Worm (Caenorhabditis elegans) whole organism, L1 larva: Measurements from ENCODE around the gene ptd-2.

Experiments
- lin-13 ChIP-seq: fragments of 150-350 bp; optimal IDR thresholded peaks from 2 replicates; lab custom pipeline; 2014; ENCODE audit warnings: missing biosample characterization, missing genetic modification reagents, missing genetic modification characterization
- nhr-28 ChIP-seq: fragments of 150-350 bp; optimal IDR thresholded peaks from 2 replicates; lab custom pipeline; 2014; ENCODE audit warnings: missing biosample characterization, missing genetic modification characterization
- ztf-11 ChIP-seq, 2 experiments: sonication (generic microtip); optimal IDR thresholded peaks; 2 replicates each; lab custom pipeline; 2016 to 2017; ENCODE audit warnings: missing genetic modification characterization in 2 of 2, missing biosample characterization in 1 of 2, missing compliant biosample characterization in 1 of 2

- TF ChIP-seq lin-13 (no peak), nhr-28 (no peak), ztf-11 (tag; optimal IDR thresholded peaks at IDR 0.05; lab: Kevin White, UChicago) (no peak)
Observed at ce11 chrV:9295581-9295980, 45.5 kb downstream of the ptd-2 start.
